Worm (Caenorhabditis elegans): ENCODE data around the gene unc-105.

unc-105 gene

ce11 chrII:8144543-8144942 lies 28.3 kb downstream of the unc-105 start, which contains the start of gene F10B5.2:
Gene F10B5.2 (plus strand): TSS chrII:8144762.
- TF ChIP-seq egl-5 (tag; optimal IDR thresholded peaks at IDR 0.05) = no peak
- TF ChIP-seq ztf-11 (tag; optimal IDR thresholded peaks at IDR 0.05) = no peak
- TF ChIP-seq egl-27 (tag; optimal IDR thresholded peaks at IDR 0.05) = no peak
- no peak for TF ChIP-seq eor-1 (tag; optimal IDR thresholded peaks at IDR 0.05)
- no peak for TF ChIP-seq nhr-25 (tag; optimal IDR thresholded peaks at IDR 0.05)
- no peak for TF ChIP-seq fkh-2 (tag; optimal IDR thresholded peaks at IDR 0.05)
- no peak for TF ChIP-seq hmg-11 (tag; optimal IDR thresholded peaks at IDR 0.05)
- TF ChIP-seq pqm-1 (tag; optimal IDR thresholded peaks at IDR 0.05) = no peak
- no peak for TF ChIP-seq snpc-4 (tag; optimal IDR thresholded peaks at IDR 0.05)
- TF ChIP-seq nfya-1 (tag; optimal IDR thresholded peaks at IDR 0.05; ENCODE audit: insufficient read depth) = no peak
- no peak for TF ChIP-seq tbx-2 (tag; optimal IDR thresholded peaks at IDR 0.05)
- no peak for TF ChIP-seq nhr-237 (tag; optimal IDR thresholded peaks at IDR 0.05)
- no peak for TF ChIP-seq lin-15B (tag; optimal IDR thresholded peaks at IDR 0.05)
- TF ChIP-seq mdl-1 (tag; optimal IDR thresholded peaks at IDR 0.05) = no peak
- no peak for TF ChIP-seq unc-62 (GFP tag; optimal IDR thresholded peaks at IDR 0.05)
- no peak for TF ChIP-seq ceh-82 (tag; optimal IDR thresholded peaks at IDR 0.05)
- no peak for TF ChIP-seq skn-1 (tag; optimal IDR thresholded peaks at IDR 0.05)
- TF ChIP-seq ama-1 (optimal IDR thresholded peaks at IDR 0.05) = no peak
- TF ChIP-seq ZK546.5 (tag; optimal IDR thresholded peaks at IDR 0.05) = no peak
- no peak for TF ChIP-seq jun-1 (tag; optimal IDR thresholded peaks at IDR 0.05)

DNA sequence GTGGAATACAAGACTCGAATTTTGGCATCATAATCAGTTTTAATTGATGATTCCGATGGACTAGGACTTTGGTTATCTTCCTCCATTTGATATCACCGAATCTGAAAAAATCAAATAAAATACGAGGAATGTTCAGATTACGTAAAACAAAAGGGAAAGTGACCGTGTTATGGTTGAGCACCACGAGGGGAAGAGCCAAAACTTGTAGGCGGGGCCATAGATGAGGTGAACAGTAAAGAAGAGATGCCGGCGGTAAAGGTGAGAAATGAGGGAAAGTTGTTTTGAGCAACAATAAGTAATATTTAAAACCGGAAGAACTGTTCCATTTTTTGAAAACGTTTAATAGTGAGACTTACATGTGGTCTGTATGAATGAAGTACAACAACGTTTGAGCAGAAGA lies 33.7 kb downstream of the unc-105 start, which contains the start of gene F10B5.3:
Gene F10B5.3, minus strand, starts transcription at position 101 of the 400 bp plus-strand sequence.
- TF ChIP-seq ceh-9 (tag; optimal IDR thresholded peaks at IDR 0.05) = no peak
- TF ChIP-seq unc-62 (GFP tag; optimal IDR thresholded peaks at IDR 0.05) = no peak

ce11 chrII:8152711-8153325 lies 36.6 kb downstream of the unc-105 start:
- TF ChIP-seq snpc-4 (tag; optimal IDR thresholded peaks at IDR 0.05) (no peak), fkh-10 (GFP tag; optimal IDR thresholded peaks at IDR 0.05) (peak; percentile 37), pha-4 (tag; optimal IDR thresholded peaks at IDR 0.05) (peak; percentile 60), nhr-67 (tag; optimal IDR thresholded peaks at IDR 0.05) (no peak)

DNA sequence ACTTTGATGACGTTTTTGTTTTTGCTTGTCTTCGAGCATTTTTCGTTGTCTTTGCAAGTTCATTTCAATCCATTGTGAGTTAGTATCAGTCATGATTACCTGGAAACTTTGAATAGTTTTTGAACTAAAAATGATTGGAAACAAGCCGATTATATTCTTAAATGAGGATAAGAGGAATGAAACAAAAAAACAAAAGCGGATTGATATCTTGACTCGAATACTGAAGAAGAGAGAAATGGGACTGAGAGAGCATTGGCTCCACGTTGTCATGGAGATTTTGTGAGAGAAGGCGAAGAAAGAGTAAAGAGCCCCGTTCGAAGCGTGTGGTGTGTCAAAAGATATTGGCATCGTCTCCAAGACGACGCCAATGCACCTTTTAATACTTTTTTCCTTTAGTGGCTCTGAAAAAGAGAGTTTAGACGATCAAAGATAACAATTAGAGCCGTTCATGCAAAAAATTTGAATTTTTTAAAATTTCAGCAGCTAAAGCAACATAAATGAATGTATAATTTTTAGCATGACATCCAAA lies 40.6 kb downstream of the unc-105 start, which contains the start of the genes tub-1 and tmem-138:
Gene tub-1, minus strand, starts transcription at position 101 of the 529 bp plus-strand sequence.
Gene tmem-138, plus strand, starts transcription at position 479 of the 529 bp plus-strand sequence.
- no peak for TF ChIP-seq egl-27 (tag; optimal IDR thresholded peaks at IDR 0.05)
- no peak for TF ChIP-seq lin-39 (tag; optimal IDR thresholded peaks at IDR 0.05)
- no peak for TF ChIP-seq tbx-2 (tag; optimal IDR thresholded peaks at IDR 0.05)
- TF ChIP-seq nhr-11 (tag; optimal IDR thresholded peaks at IDR 0.05) = peak; percentile 44

ce11 chrII:8157991-8158390 lies 41.7 kb downstream of the unc-105 start, which contains the start of gene pch-2:
Gene pch-2 (plus strand): TSS chrII:8158349.
- TF ChIP-seq nfya-1 (tag; optimal IDR thresholded peaks at IDR 0.05; ENCODE audit: insufficient read depth) = peak; percentile 71
- peak; percentile 70 for TF ChIP-seq lin-15B (tag; optimal IDR thresholded peaks at IDR 0.05)
- TF ChIP-seq R02D3.7 (tag; optimal IDR thresholded peaks at IDR 0.05) = no peak
- peak; percentile 59 for TF ChIP-seq pha-4 (tag; optimal IDR thresholded peaks at IDR 0.05)
- TF ChIP-seq nhr-25 (tag; optimal IDR thresholded peaks at IDR 0.05) = peak; percentile 53
- TF ChIP-seq snpc-4 (tag; optimal IDR thresholded peaks at IDR 0.05) = peak; percentile 53
- peak; percentile 33 for TF ChIP-seq nhr-43 (tag; optimal IDR thresholded peaks at IDR 0.05; ENCODE audit: poor library complexity, severe bottlenecking)
- no peak for TF ChIP-seq ceh-9 (tag; optimal IDR thresholded peaks at IDR 0.05)
- TF ChIP-seq lin-39 (tag; optimal IDR thresholded peaks at IDR 0.05) = peak; percentile 13
- TF ChIP-seq lsy-12 (tag; optimal IDR thresholded peaks at IDR 0.05) = no peak
- no peak for TF ChIP-seq nhr-67 (tag; optimal IDR thresholded peaks at IDR 0.05)
- peak; percentile 11 for TF ChIP-seq elt-2 (tag; optimal IDR thresholded peaks at IDR 0.05)

DNA sequence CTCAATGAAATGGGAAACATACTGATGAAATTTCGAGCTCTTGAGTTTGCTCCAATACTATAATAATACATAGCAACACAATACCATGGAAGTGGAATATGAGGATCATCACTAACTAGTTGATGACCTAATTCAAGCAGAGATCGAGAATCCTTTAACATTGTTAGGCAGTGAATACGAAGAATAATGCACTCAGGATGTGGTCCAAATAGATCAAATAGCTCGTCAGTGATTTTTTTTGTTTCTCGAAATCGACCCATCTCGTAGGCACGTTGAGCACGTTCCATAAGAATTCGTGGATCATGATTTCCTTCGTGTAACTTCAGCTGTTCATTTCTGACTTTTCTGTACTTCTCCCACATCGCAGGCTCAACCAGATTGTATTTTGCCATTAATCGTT lies 44.7 kb downstream of the unc-105 start:
- no peak for TF ChIP-seq nhr-28 (tag; optimal IDR thresholded peaks at IDR 0.05)
- TF ChIP-seq nhr-77 (tag; optimal IDR thresholded peaks at IDR 0.05) = no peak
